Fruit fly (Drosophila melanogaster) whole organism, pupa: ENCODE measurements around the gene TTLL3B.

ENCODE experiments used
- CG10348 ChIP-seq: fragments of 200-800 bp; sonication (Bioruptor generic); IDR thresholded peaks from 2 replicates; pipeline ENCODE4 v1.3.6; 2022; ENCODE audit warnings: missing biosample characterization, missing genetic modification characterization
- CG12605 ChIP-seq: fragments of 200-800 bp; sonication (Bioruptor generic); IDR thresholded peaks from 2 replicates; pipeline ENCODE4 v1.3.6; 2022; ENCODE audit warnings: missing biosample characterization, missing genetic modification characterization
- CG13204 ChIP-seq: fragments of 200-800 bp; sonication (Bioruptor generic); optimal IDR thresholded peaks from 2 replicates; lab custom pipeline; 2018; ENCODE audit warnings: missing biosample characterization, mild to moderate bottlenecking, missing genetic modification characterization, moderate library complexity
- CG14655 ChIP-seq: fragments of 200-800 bp; sonication (Bioruptor generic); optimal IDR thresholded peaks from 3 replicates; lab custom pipeline; 2017; ENCODE audit warnings: mild to moderate bottlenecking, missing biosample characterization, missing genetic modification reagents, missing genetic modification characterization
- CG15710 ChIP-seq: fragments of 200-800 bp; sonication (Bioruptor generic); optimal IDR thresholded peaks from 2 replicates; lab custom pipeline; 2018; ENCODE audit warnings: missing biosample characterization, mild to moderate bottlenecking, missing genetic modification characterization, moderate library complexity
- CG17806 ChIP-seq: fragments of 200-800 bp; sonication (Bioruptor generic); optimal IDR thresholded peaks from 2 replicates; lab custom pipeline; 2018; ENCODE audit warnings: missing biosample characterization, mild to moderate bottlenecking, missing genetic modification characterization, moderate library complexity
- CG32121 ChIP-seq: fragments of 200-800 bp; sonication (Bioruptor generic); IDR thresholded peaks from 2 replicates; pipeline ENCODE4 v1.3.6; 2022; ENCODE audit warnings: missing biosample characterization, missing genetic modification characterization
- CG34367 ChIP-seq: fragments of 200-800 bp; sonication (Bioruptor generic); optimal IDR thresholded peaks from 2 replicates; lab custom pipeline; 2018; ENCODE audit warnings: missing biosample characterization, mild to moderate bottlenecking, missing genetic modification characterization
- CG4496 ChIP-seq: fragments of 200-800 bp; sonication (Bioruptor generic); IDR thresholded peaks from 3 replicates; pipeline ENCODE4 v1.3.6; 2022; ENCODE audit warnings: missing biosample characterization, missing genetic modification characterization
- CG8159 ChIP-seq: fragments of 200-800 bp; sonication (Bioruptor generic); optimal IDR thresholded peaks from 3 replicates; lab custom pipeline; 2018; ENCODE audit warnings: missing biosample characterization, mild to moderate bottlenecking, missing genetic modification characterization, moderate library complexity
- CG8301 ChIP-seq: fragments of 200-800 bp; sonication (Bioruptor generic); optimal IDR thresholded peaks from 2 replicates; lab custom pipeline; 2018; ENCODE audit warnings: missing biosample characterization, mild to moderate bottlenecking, missing genetic modification characterization
- CG9948 ChIP-seq: fragments of 200-800 bp; sonication (Bioruptor generic); optimal IDR thresholded peaks from 2 replicates; lab custom pipeline; 2018; ENCODE audit warnings: missing biosample characterization, mild to moderate bottlenecking, missing genetic modification characterization, moderate library complexity
- D1 ChIP-seq: fragments of 200-800 bp; sonication (Bioruptor generic); optimal IDR thresholded peaks from 2 replicates; lab custom pipeline; 2018; ENCODE audit warnings: missing biosample characterization, mild to moderate bottlenecking, missing genetic modification characterization, moderate library complexity
- EcR ChIP-seq: fragments of 200-800 bp; sonication (Bioruptor generic); optimal IDR thresholded peaks from 3 replicates; lab custom pipeline; 2019; ENCODE audit warnings: missing biosample characterization, missing genetic modification characterization, mild to moderate bottlenecking, moderate library complexity, missing genetic modification reagents
- Ets98B ChIP-seq: fragments of 200-800 bp; sonication (Bioruptor generic); IDR thresholded peaks from 2 replicates; pipeline ENCODE4 v1.3.6; 2022; ENCODE audit warnings: missing biosample characterization, missing genetic modification characterization
- Pif1A ChIP-seq: fragments of 200-800 bp; sonication (Bioruptor generic); optimal IDR thresholded peaks from 3 replicates; lab custom pipeline; 2016; ENCODE audit warnings: missing biosample characterization, missing genetic modification characterization
- Pif1B ChIP-seq: fragments of 200-800 bp; sonication (Bioruptor generic); optimal IDR thresholded peaks from 3 replicates; lab custom pipeline; 2016; ENCODE audit warnings: missing biosample characterization, missing genetic modification characterization
- Snoo ChIP-seq: fragments of 200-800 bp; sonication (Bioruptor generic); optimal IDR thresholded peaks from 3 replicates; lab custom pipeline; 2017; ENCODE audit warnings: missing biosample characterization, mild to moderate bottlenecking, missing genetic modification characterization, inconsistent platforms
- fd96Ca ChIP-seq: fragments of 200-800 bp; sonication (Bioruptor generic); IDR thresholded peaks from 3 replicates; pipeline ENCODE4 v1.3.6; 2022; ENCODE audit warnings: missing biosample characterization, missing genetic modification characterization
- gl ChIP-seq: fragments of 200-800 bp; sonication (Bioruptor generic); optimal IDR thresholded peaks from 2 replicates; lab custom pipeline; 2018; ENCODE audit warnings: missing biosample characterization, mild to moderate bottlenecking, missing genetic modification characterization
- rn ChIP-seq: fragments of 200-800 bp; sonication (Bioruptor generic); IDR thresholded peaks from 2 replicates; pipeline ENCODE4 v1.3.6; 2022; ENCODE audit warnings: missing biosample characterization, missing genetic modification characterization

TTLL3B gene

dm6 chr2L:6741980-6742591 is 9.4 kb downstream of the TTLL3B start, which contains the start of gene meng:
Gene meng, plus strand, starts transcription at chr2L:6742502.
- TF ChIP-seq CG10348 (GFP tag; lab: Robert Waterston, UW) (no peak), CG13204 (no peak), CG32121 (peak; percentile 18; the same call in 1 of the 2 replicates), CG4496 (no peak), Snoo (no peak)
- TF ChIP-seq, all 21 proteins: peak for 1

- TF ChIP-seq CG8301 (tag; lab: Kevin White, UChicago) (no peak), CG17806 (tag; lab: Kevin White, UChicago) (no peak), gl (tag; lab: Kevin White, UChicago) (no peak), CG12605 (GFP tag; lab: Robert Waterston, UW) (no peak), EcR (GFP tag; lab: Kevin White, UChicago) (no peak), CG10348 (GFP tag; lab: Robert Waterston, UW) (no peak), CG15710 (tag; lab: Kevin White, UChicago) (no peak), CG9948 (no peak), CG4496 (no peak), CG32121 (no peak), Pif1B (GFP tag; lab: Kevin White, UChicago) (no peak), CG13204 (no peak), Pif1A (no peak), Ets98B (GFP tag; lab: Robert Waterston, UW) (no peak)
Observed at dm6 chr2L:6745522-6745921, 12.9 kb downstream of the TTLL3B start, which contains the start of gene CG31910. Gene CG31910, minus strand, starts transcription at chr2L:6745622.

dm6 chr2L:6747814-6748213 is 15.1 kb downstream of the TTLL3B start, which contains the start of gene CG44271:
Gene CG44271, minus strand, starts transcription at chr2L:6747914.
- no peak for TF ChIP-seq CG15710 (tag; lab: Kevin White, UChicago)
- TF ChIP-seq CG9948, result no peak
- TF ChIP-seq fd96Ca (GFP tag; lab: Robert Waterston, UW), result no peak
- no peak for TF ChIP-seq CG10348 (GFP tag; lab: Robert Waterston, UW)
- TF ChIP-seq D1, result no peak
- TF ChIP-seq CG8301 (tag; lab: Kevin White, UChicago), result no peak
- no peak for TF ChIP-seq CG34367 (tag; lab: Kevin White, UChicago)
- TF ChIP-seq CG14655 (GFP tag; lab: Kevin White, UChicago), result no peak
- no peak for TF ChIP-seq Pif1A
- TF ChIP-seq Snoo, result no peak
- TF ChIP-seq CG12605 (GFP tag; lab: Robert Waterston, UW), result no peak
- no peak for TF ChIP-seq CG13204

dm6 chr2L:6751037-6751436 is 18.4 kb downstream of the TTLL3B start:
- no peak for TF ChIP-seq CG34367 (tag; lab: Kevin White, UChicago)
- TF ChIP-seq CG4496, result 0 out of 3 replicates have a peak, but pooled peaks have one; percentile 28
- no peak for TF ChIP-seq CG8301 (tag; lab: Kevin White, UChicago)
- no peak for TF ChIP-seq D1
- TF ChIP-seq rn (GFP tag; lab: Robert Waterston, UW), result 0 out of 2 replicates have a peak, but pooled peaks have one; percentile 8
- peak; percentile 63; the same call in 1 of the 2 replicates for TF ChIP-seq CG32121
- TF ChIP-seq, all 21 proteins: peak for 3

- TF ChIP-seq CG4496 (no peak), Snoo (no peak), CG17806 (tag; lab: Kevin White, UChicago) (no peak), Pif1A (no peak), fd96Ca (GFP tag; lab: Robert Waterston, UW) (no peak), CG14655 (GFP tag; lab: Kevin White, UChicago) (no peak), gl (tag; lab: Kevin White, UChicago) (no peak), Ets98B (GFP tag; lab: Robert Waterston, UW) (no peak), CG10348 (GFP tag; lab: Robert Waterston, UW) (no peak), CG32121 (no peak), rn (GFP tag; lab: Robert Waterston, UW) (no peak), D1 (no peak), CG15710 (tag; lab: Kevin White, UChicago) (no peak), CG9948 (no peak), CG8301 (tag; lab: Kevin White, UChicago) (no peak), CG12605 (GFP tag; lab: Robert Waterston, UW) (no peak), Pif1B (GFP tag; lab: Kevin White, UChicago) (no peak), CG34367 (tag; lab: Kevin White, UChicago) (no peak)
Observed at dm6 chr2L:6759528-6759927, 26.9 kb downstream of the TTLL3B start, which contains the start of gene CG11322. Gene CG11322, minus strand, starts transcription at chr2L:6759628.

dm6 chr2L:6772655-6773054 is 40.0 kb downstream of the TTLL3B start, which contains the start of gene LUBEL:
Gene LUBEL, minus strand, starts transcription at chr2L:6772755.
- TF ChIP-seq Ets98B (GFP tag; lab: Robert Waterston, UW), result no peak
- TF ChIP-seq CG32121, result 0 out of 2 replicates have a peak, but pooled peaks have one; percentile 32
- no peak for TF ChIP-seq CG4496
- TF ChIP-seq CG8159 (tag; lab: Kevin White, UChicago), result no peak

dm6 chr2L:6773645-6774044 is 41.0 kb downstream of the TTLL3B start, which contains the start of gene CG17378:
Gene CG17378, plus strand, starts transcription at chr2L:6774041.
- TF ChIP-seq rn (GFP tag; lab: Robert Waterston, UW) (no peak), CG13204 (no peak), CG8301 (tag; lab: Kevin White, UChicago) (no peak), Snoo (no peak), CG15710 (tag; lab: Kevin White, UChicago) (no peak), Pif1A (no peak), CG9948 (no peak), CG17806 (tag; lab: Kevin White, UChicago) (no peak), CG14655 (GFP tag; lab: Kevin White, UChicago) (no peak)
